Worm (Caenorhabditis elegans) whole organism, L4/young adult: ENCODE measurements around the gene B0546.5.

ENCODE experiments used
- dao-5 ChIP-seq: sonication (generic microtip); optimal IDR thresholded peaks from 2 replicates; lab custom pipeline; 2016; ENCODE audit warnings: missing genotype, missing genetic modification characterization, moderate library complexity, missing compliant biosample characterization
- him-1 ChIP-seq: sonication (generic microtip); optimal IDR thresholded peaks from 2 replicates; lab custom pipeline; 2016; ENCODE audit warnings: missing genotype, missing genetic modification reagents, missing genetic modification characterization, missing compliant biosample characterization

DNA sequence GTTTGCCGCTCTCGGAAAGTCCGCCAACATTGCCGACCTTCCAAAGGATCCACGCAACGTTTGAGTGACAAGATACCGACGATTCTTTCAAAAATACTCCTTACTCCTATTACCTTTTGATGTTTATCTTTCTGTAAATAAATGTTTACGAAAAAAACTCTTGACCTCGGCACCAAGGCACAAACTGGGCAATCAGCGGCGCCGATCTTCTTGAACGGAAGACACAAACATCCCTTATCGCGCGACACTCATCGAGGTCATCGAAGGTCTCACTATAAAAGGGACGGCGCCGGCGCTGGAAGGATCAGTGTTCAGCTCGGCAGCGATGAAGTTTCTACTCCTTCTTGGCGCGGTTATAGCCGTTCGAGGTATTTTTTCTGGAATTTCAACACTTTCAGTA lies 49.5 kb upstream of the B0546.5 start, which contains the start of gene grd-3:
- TF ChIP-seq dao-5 (tag; lab: Kevin White, UChicago): no peak
- no peak for TF ChIP-seq him-1 (tag; lab: Kevin White, UChicago)
